Worm (Caenorhabditis elegans) whole organism, L2 larva: ENCODE data around the gene dos-2.

ENCODE experiments used
- ceh-82 ChIP-seq: fragments of 150-350 bp; optimal IDR thresholded peaks from 2 replicates; lab custom pipeline; 2014; ENCODE audit warnings: missing biosample characterization, missing genetic modification characterization
- egl-27 ChIP-seq: sonication (generic microtip); optimal IDR thresholded peaks from 3 replicates; lab custom pipeline; 2017; ENCODE audit warnings: missing biosample characterization, missing genetic modification reagents, missing genetic modification characterization
- elt-1 ChIP-seq: fragments of 150-350 bp; optimal IDR thresholded peaks from 2 replicates; lab custom pipeline; 2014; ENCODE audit warnings: missing biosample characterization, missing genetic modification characterization
- lin-11 ChIP-seq: fragments of 150-350 bp; sonication (generic microtip); optimal IDR thresholded peaks from 2 replicates; lab custom pipeline; 2014; ENCODE audit warnings: missing biosample characterization, missing genetic modification characterization, inconsistent platforms, mixed read lengths
- mdl-1 ChIP-seq, 2 experiments: fragments of 150-350 bp in 1 of 2; sonication (generic microtip) in 1 of 2; optimal IDR thresholded peaks; 2 replicates each; lab custom pipeline; 2017; ENCODE audit warnings: missing biosample characterization in 2 of 2, missing genetic modification characterization in 2 of 2
- snpc-4 ChIP-seq: fragments of 150-350 bp; optimal IDR thresholded peaks from 2 replicates; lab custom pipeline; 2014; ENCODE audit warnings: missing biosample characterization, missing genetic modification characterization
- unc-39 ChIP-seq: fragments of 150-350 bp; optimal IDR thresholded peaks from 2 replicates; lab custom pipeline; 2014; ENCODE audit warnings: missing biosample characterization, missing genetic modification characterization
- ztf-11 ChIP-seq: sonication (generic microtip); optimal IDR thresholded peaks from 2 replicates; lab custom pipeline; 2017; ENCODE audit warnings: missing biosample characterization, missing genetic modification characterization

DNA sequence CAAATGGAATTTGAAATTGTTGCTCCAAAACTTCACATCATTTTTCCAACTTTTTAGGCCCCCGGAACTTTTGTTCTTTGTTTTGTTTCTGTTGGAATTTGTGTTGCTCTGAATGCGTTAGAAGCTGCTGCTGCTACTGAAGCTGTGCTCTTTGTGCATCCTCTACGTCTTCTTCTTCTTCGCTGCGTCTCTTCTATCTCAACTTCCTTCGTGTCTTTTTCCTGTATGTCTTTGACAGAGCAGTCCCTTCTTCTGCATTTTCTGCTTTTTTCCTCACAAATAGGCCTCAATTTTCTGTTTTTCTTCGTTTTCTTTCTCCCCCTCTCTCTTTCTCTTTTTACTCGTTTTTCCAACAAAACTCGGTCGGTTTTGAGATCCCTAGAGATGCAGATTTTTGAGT, 14.8 kb upstream of the dos-2 start:
- no peak for TF ChIP-seq mdl-1 (tag; optimal IDR thresholded peaks at IDR 0.05; lab: Kevin White, UChicago)
- no peak for TF ChIP-seq snpc-4 (tag; lab: Kevin White, UChicago)
- no peak for TF ChIP-seq unc-39 (tag; lab: Kevin White, UChicago)
- no peak for TF ChIP-seq lin-11
- no peak for TF ChIP-seq ceh-82
- TF ChIP-seq elt-1 (tag; lab: Kevin White, UChicago) = no peak
- no peak for TF ChIP-seq egl-27
- TF ChIP-seq ztf-11 = no peak
